Fruit fly (Drosophila melanogaster) whole organism: ENCODE data around the gene wcy.

Experiments used
- CG8478 ChIP-seq: fragments of >200 bp; optimal IDR thresholded peaks from 2 replicates; lab custom pipeline; 2018; ENCODE audit warnings: inconsistent platforms
- Dll ChIP-seq: fragments of >200 bp; optimal IDR thresholded peaks from 2 replicates; lab custom pipeline; 2017
- EcR ChIP-seq, 2 experiments: fragments of >200 bp; optimal IDR thresholded peaks; 2 replicates each; lab custom pipeline; 2017; ENCODE audit warnings: missing biosample characterization in 2 of 2, missing genetic modification characterization in 2 of 2, missing genetic modification reagents in 2 of 2
- pan ChIP-seq: fragments of >200 bp; optimal IDR thresholded peaks from 2 replicates; lab custom pipeline; 2017
- psq ChIP-seq: fragments of >200 bp; optimal IDR thresholded peaks from 2 replicates; lab custom pipeline; 2017

DNA sequence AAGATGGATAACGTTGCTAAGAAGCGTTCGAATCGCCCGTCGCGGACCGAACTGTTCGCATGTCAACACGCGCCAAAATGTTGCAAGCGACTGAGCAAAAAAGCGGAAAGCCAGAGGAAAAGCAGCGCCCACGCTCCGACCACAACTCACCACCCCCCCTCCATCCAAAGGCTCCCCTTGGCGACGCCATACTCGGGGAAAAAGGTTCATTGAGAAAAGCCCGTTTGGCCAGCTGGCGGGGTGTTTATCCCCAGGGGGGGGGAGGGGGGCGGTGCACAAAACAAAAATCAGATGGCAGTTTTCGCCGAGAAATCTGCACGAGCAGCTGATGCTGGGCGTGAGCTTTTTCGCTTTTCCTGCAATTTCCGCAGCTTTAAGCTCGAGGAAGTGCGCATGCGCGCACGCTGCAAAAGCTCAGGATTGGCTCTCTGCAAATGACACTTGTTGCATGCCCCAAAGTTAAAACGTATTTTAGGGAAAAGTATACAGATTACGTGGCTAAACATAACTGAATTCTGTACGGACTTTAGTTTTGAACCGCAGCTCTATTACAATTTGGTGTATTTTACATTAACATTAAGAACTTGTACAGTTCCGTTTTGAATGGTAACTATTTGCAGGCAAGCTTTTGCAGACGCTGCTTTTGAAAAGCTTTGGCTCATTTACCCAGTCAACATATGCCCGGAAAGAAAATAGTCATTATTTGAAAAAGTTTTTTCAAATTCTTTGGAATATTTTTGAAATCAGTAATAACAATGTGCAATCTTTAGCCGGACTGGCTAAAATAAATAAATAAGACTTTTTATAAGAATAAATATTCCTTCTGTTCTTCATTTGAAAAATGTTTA, 29.7 kb downstream of the wcy start:
- TF ChIP-seq CG8478 (no peak), EcR (GFP tag; optimal IDR thresholded peaks at IDR 0.05; lab: Kevin White, UChicago) (no peak), psq (lab: Kevin White, UChicago) (no peak), pan (lab: Kevin White, UChicago) (no peak), Dll (lab: Kevin White, UChicago) (no peak)
